Fruit fly (Drosophila melanogaster): Measurements from ENCODE around the gene RFeSP.

Gene RFeSP

DNA sequence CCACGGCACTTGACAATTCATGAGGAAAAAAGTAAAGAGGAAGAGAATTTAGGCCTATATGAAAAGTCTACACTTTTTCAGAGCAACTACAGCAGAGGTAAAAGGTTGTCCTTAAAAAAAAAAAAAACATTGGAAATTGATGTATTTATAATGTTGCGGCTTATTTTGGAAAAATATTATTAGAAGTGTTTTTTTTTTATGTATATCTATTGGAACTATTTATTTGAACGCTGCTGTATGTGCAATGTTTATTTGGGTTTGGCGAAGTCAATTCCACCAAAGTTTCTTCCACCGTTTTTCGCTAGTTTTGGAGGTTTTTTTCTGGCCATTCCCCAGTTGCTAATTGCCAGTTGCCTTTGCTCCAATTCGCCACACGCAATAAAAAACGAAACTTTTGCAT is 41.9 kb upstream of the RFeSP start (continued):
- TF ChIP-seq onecut (GFP tag; IDR thresholded peaks at IDR 0.05) (0 out of 2 replicates have a peak, but pooled peaks have one; percentile 24), Scr (GFP tag; IDR thresholded peaks at IDR 0.05; ENCODE audit: partially characterized antibody) (no peak), CG6654 (GFP tag; optimal IDR thresholded peaks at IDR 0.05) (no peak), Atf-2 (GFP tag; optimal IDR thresholded peaks at IDR 0.05) (no peak), chinmo (GFP tag; IDR thresholded peaks at IDR 0.05; ENCODE audit: partially characterized antibody) (peak; percentile 25; the same call in 1 of the 4 replicates), Side (GFP tag; optimal IDR thresholded peaks at IDR 0.05) (no peak), CG2199 (GFP tag; IDR thresholded peaks at IDR 0.05) (no peak), vfl (GFP tag; optimal IDR thresholded peaks at IDR 0.05) (no peak), shn (GFP tag; optimal IDR thresholded peaks at IDR 0.05) (no peak), ewg (GFP tag; optimal IDR thresholded peaks at IDR 0.05) (no peak), CG2889 (GFP tag; IDR thresholded peaks at IDR 0.05) (no peak), gsb-n (tag; optimal IDR thresholded peaks at IDR 0.05) (no peak), CG14667 (GFP tag; IDR thresholded peaks at IDR 0.05) (no peak), E2f2 (GFP tag; IDR thresholded peaks at IDR 0.05) (0 out of 2 replicates have a peak, but pooled peaks have one; percentile 34), CG10366 (GFP tag; IDR thresholded peaks at IDR 0.05) (peak; percentile 52), Dbx (GFP tag; IDR thresholded peaks at IDR 0.05) (peak; percentile 54; the same call in 1 of the 3 replicates), CG14710 (tag; optimal IDR thresholded peaks at IDR 0.05) (no peak), CG4424 (GFP tag; optimal IDR thresholded peaks at IDR 0.05) (peak; percentile 4), schlank (tag; optimal IDR thresholded peaks at IDR 0.05) (no peak), CG10565 (GFP tag; optimal IDR thresholded peaks at IDR 0.05) (no peak), Ets65A (GFP tag) (peak; percentile 53), CG13424 (tag; optimal IDR thresholded peaks at IDR 0.05) (peak; percentile 33), E2f1 (GFP tag; IDR thresholded peaks at IDR 0.05) (no peak), CG31224 (GFP tag; IDR thresholded peaks at IDR 0.05) (0 out of 2 replicates have a peak, but pooled peaks have one; percentile 15), Nf-YB (GFP tag; optimal IDR thresholded peaks at IDR 0.05) (no peak), YL-1 (GFP tag; optimal IDR thresholded peaks at IDR 0.05) (no peak), CG1647 (GFP tag; optimal IDR thresholded peaks at IDR 0.05) (no peak), Dfd (GFP tag; optimal IDR thresholded peaks at IDR 0.05) (no peak), toy (GFP tag; IDR thresholded peaks at IDR 0.05) (no peak), CG4282 (GFP tag; optimal IDR thresholded peaks at IDR 0.05) (no peak), CG10959 (GFP tag; IDR thresholded peaks at IDR 0.05) (no peak), Stat92E (GFP tag; optimal IDR thresholded peaks at IDR 0.05) (no peak), gcm2 (GFP tag; optimal IDR thresholded peaks at IDR 0.05) (no peak), CG6765 (GFP tag; optimal IDR thresholded peaks at IDR 0.05) (no peak), mam (GFP tag; optimal IDR thresholded peaks at IDR 0.05) (no peak), gem (tag; optimal IDR thresholded peaks at IDR 0.05) (peak; percentile 54), zfh1 (GFP tag; IDR thresholded peaks at IDR 0.05) (peak; percentile 62; the same call in 2 of the 3 replicates), CG15696 (tag; optimal IDR thresholded peaks at IDR 0.05) (no peak), HmgD (GFP tag; optimal IDR thresholded peaks at IDR 0.05) (no peak), CG10654 (GFP tag; optimal IDR thresholded peaks at IDR 0.05) (no peak), slou (GFP tag; optimal IDR thresholded peaks at IDR 0.05) (no peak), unc-4 (GFP tag; IDR thresholded peaks at IDR 0.05; ENCODE audit: partially characterized antibody) (no peak), fru (optimal IDR thresholded peaks at IDR 0.05) (no peak), cad (GFP tag; optimal IDR thresholded peaks at IDR 0.05) (no peak), CG10431 (GFP tag; optimal IDR thresholded peaks at IDR 0.05) (no peak), dm (GFP tag; optimal IDR thresholded peaks at IDR 0.05) (no peak), CG4730 (GFP tag; IDR thresholded peaks at IDR 0.05) (no peak), CG3726 (GFP tag; IDR thresholded peaks at IDR 0.05) (no peak), Bteb2 (GFP tag; optimal IDR thresholded peaks at IDR 0.05) (no peak), HmgZ (tag; optimal IDR thresholded peaks at IDR 0.05) (no peak), eyg (GFP tag; optimal IDR thresholded peaks at IDR 0.05) (no peak), disco-r (GFP tag; optimal IDR thresholded peaks at IDR 0.05) (no peak), gfzf (GFP tag; optimal IDR thresholded peaks at IDR 0.05) (no peak)

Data from whole organism, embryonic.